Worm (Caenorhabditis elegans): ENCODE measurements around the gene C44C10.7.

- TF ChIP-seq hnd-1 (tag; optimal IDR thresholded peaks at IDR 0.05), result no peak
- no peak for TF ChIP-seq sea-1 (GFP tag; conservative IDR thresholded peaks at IDR 0.05)
- no peak for TF ChIP-seq aly-1 (tag; optimal IDR thresholded peaks at IDR 0.05)
- no peak for TF ChIP-seq hmbx-1 (tag; optimal IDR thresholded peaks at IDR 0.05)
- TF ChIP-seq B0310.2 (tag; optimal IDR thresholded peaks at IDR 0.05), result no peak
- no peak for TF ChIP-seq ceh-13 (GFP tag; optimal IDR thresholded peaks at IDR 0.05)
These were observed 47.5 kb downstream of the C44C10.7 start for ce11 chrX:11640463-11640995.

All from whole organism, early embryonic.